Worm (Caenorhabditis elegans) whole organism, L1 larva: ENCODE data around the gene T26G10.1.
A peak's percentile ranks its signal among the peaks of the same experiment; 100 is the strongest.

ENCODE experiments used
- C34B4.2 ChIP-seq: sonication (generic microtip); optimal IDR thresholded peaks from 2 replicates; lab custom pipeline; 2017; ENCODE audit warnings: mild to moderate bottlenecking, missing genetic modification characterization, missing compliant biosample characterization
- F16B12.6 ChIP-seq: fragments of 150-350 bp; optimal IDR thresholded peaks from 2 replicates; lab custom pipeline; 2014; ENCODE audit warnings: missing biosample characterization, missing genetic modification characterization
- Y116A8C.19 ChIP-seq: sonication (generic microtip); optimal IDR thresholded peaks from 2 replicates; lab custom pipeline; 2016; ENCODE audit warnings: missing compliant biosample characterization, missing genetic modification characterization, borderline replicate concordance
- aha-1 ChIP-seq: fragments of 150-350 bp; optimal IDR thresholded peaks from 2 replicates; lab custom pipeline; 2014; ENCODE audit warnings: missing biosample characterization, missing genetic modification characterization
- aly-2 ChIP-seq: fragments of 150-350 bp; optimal IDR thresholded peaks from 2 replicates; lab custom pipeline; 2014; ENCODE audit warnings: missing biosample characterization, missing genetic modification characterization
- blmp-1 ChIP-seq: fragments of 150-350 bp; optimal IDR thresholded peaks from 2 replicates; lab custom pipeline; 2014; ENCODE audit warnings: missing biosample characterization, missing genetic modification characterization
- ceh-63 ChIP-seq: fragments of 200-800 bp; sonication (Bioruptor generic); optimal IDR thresholded peaks from 2 replicates; lab custom pipeline; 2018; ENCODE audit warnings: mild to moderate bottlenecking, missing genetic modification characterization, missing compliant biosample characterization
- ceh-82 ChIP-seq, 3 experiments: fragments of 150-350 bp in 1 of 3; sonication (generic microtip) in 2 of 3; optimal IDR thresholded peaks; 2 replicates each; lab custom pipeline; 2014 to 2017; ENCODE audit warnings: missing biosample characterization in 3 of 3, missing genetic modification characterization in 3 of 3
- ceh-88 ChIP-seq: fragments of 200-800 bp; sonication (Bioruptor generic); IDR thresholded peaks from 2 replicates; pipeline ENCODE4 v1.3.6; 2022; ENCODE audit warnings: missing genetic modification characterization, missing compliant biosample characterization
- ces-1 ChIP-seq: fragments of 150-350 bp; optimal IDR thresholded peaks from 2 replicates; lab custom pipeline; 2014; ENCODE audit warnings: missing biosample characterization, missing genetic modification reagents, missing genetic modification characterization
- dpl-1 ChIP-seq, 3 experiments: fragments of 150-350 bp in 2 of 3; sonication (generic microtip) in 1 of 3; optimal IDR thresholded peaks; 2 replicates each; lab custom pipeline; 2014 to 2017; ENCODE audit warnings: missing biosample characterization in 3 of 3, missing genetic modification characterization in 3 of 3, missing genetic modification reagents in 3 of 3
- dsc-1 ChIP-seq: sonication (generic microtip); optimal IDR thresholded peaks from 2 replicates; lab custom pipeline; 2016; ENCODE audit warnings: mild to moderate bottlenecking, missing genetic modification characterization, missing compliant biosample characterization
- egl-13 ChIP-seq: sonication (generic microtip); optimal IDR thresholded peaks from 2 replicates; lab custom pipeline; 2016; ENCODE audit warnings: missing genotype, missing genetic modification reagents, missing genetic modification characterization, missing compliant biosample characterization
- egl-27 ChIP-seq, 2 experiments: fragments of 150-350 bp in 1 of 2; sonication (generic microtip); optimal IDR thresholded peaks; 3 replicates each; lab custom pipeline; 2017 to 2018; ENCODE audit warnings: missing biosample characterization in 2 of 2, missing genetic modification characterization in 2 of 2, missing genetic modification reagents in 2 of 2
- ets-5 ChIP-seq: fragments of 200-800 bp; sonication (Bioruptor generic); IDR thresholded peaks from 2 replicates; pipeline ENCODE4 v1.3.6; 2022; ENCODE audit warnings: missing genetic modification characterization, missing compliant biosample characterization
- fkh-4 ChIP-seq: sonication (generic microtip); optimal IDR thresholded peaks from 2 replicates; lab custom pipeline; 2016; ENCODE audit warnings: missing compliant biosample characterization, missing genetic modification characterization, borderline replicate concordance
- fkh-8 ChIP-seq: sonication (generic microtip); optimal IDR thresholded peaks from 2 replicates; lab custom pipeline; 2016; ENCODE audit warnings: mild to moderate bottlenecking, missing genetic modification characterization, missing compliant biosample characterization
- fos-1 ChIP-seq: fragments of 150-350 bp; optimal IDR thresholded peaks from 2 replicates; lab custom pipeline; 2014; ENCODE audit warnings: missing biosample characterization, missing genetic modification characterization
- hlh-17 ChIP-seq: fragments of 200-800 bp; sonication (Bioruptor generic); optimal IDR thresholded peaks from 2 replicates; lab custom pipeline; 2018; ENCODE audit warnings: missing genetic modification characterization, mild to moderate bottlenecking, missing compliant biosample characterization, moderate library complexity, borderline replicate concordance
- hlh-4 ChIP-seq: sonication (generic microtip); optimal IDR thresholded peaks from 2 replicates; lab custom pipeline; 2016; ENCODE audit warnings: mild to moderate bottlenecking, missing genetic modification characterization, missing compliant biosample characterization
- hpl-2 ChIP-seq: fragments of 150-350 bp; optimal IDR thresholded peaks from 2 replicates; lab custom pipeline; 2014; ENCODE audit warnings: missing biosample characterization, missing genetic modification reagents, missing genetic modification characterization
- isw-1 ChIP-seq: fragments of 200-800 bp; sonication (Bioruptor generic); IDR thresholded peaks from 2 replicates; pipeline ENCODE4 v1.3.6; 2022; ENCODE audit warnings: missing genetic modification characterization, missing compliant biosample characterization
- jun-1 ChIP-seq: fragments of 150-350 bp; optimal IDR thresholded peaks from 2 replicates; lab custom pipeline; 2014; ENCODE audit warnings: missing biosample characterization, missing genetic modification reagents, missing genetic modification characterization
- lin-13 ChIP-seq: fragments of 150-350 bp; optimal IDR thresholded peaks from 2 replicates; lab custom pipeline; 2014; ENCODE audit warnings: missing biosample characterization, missing genetic modification reagents, missing genetic modification characterization
- lin-15B ChIP-seq: fragments of 150-350 bp; sonication (generic microtip); optimal IDR thresholded peaks from 3 replicates; lab custom pipeline; 2014; ENCODE audit warnings: missing biosample characterization, missing genetic modification characterization
- lin-35 ChIP-seq, 2 experiments: fragments of 150-350 bp; optimal IDR thresholded peaks; 2 replicates each; lab custom pipeline; 2014; ENCODE audit warnings: missing biosample characterization in 2 of 2, missing genetic modification characterization in 2 of 2, missing genetic modification reagents in 2 of 2
- lin-39 ChIP-seq: fragments of 150-350 bp; optimal IDR thresholded peaks from 2 replicates; lab custom pipeline; 2014; ENCODE audit warnings: missing biosample characterization, missing genetic modification reagents, missing genetic modification characterization
- lsy-2 ChIP-seq, 2 experiments: fragments of 150-350 bp; optimal IDR thresholded peaks; 2 replicates each; lab custom pipeline; 2014; ENCODE audit warnings: missing biosample characterization in 2 of 2, missing genetic modification characterization in 2 of 2
- mab-9 ChIP-seq: fragments of 200-800 bp; sonication (Bioruptor generic); IDR thresholded peaks from 2 replicates; pipeline ENCODE4 v1.3.6; 2022; ENCODE audit warnings: missing genetic modification reagents, missing genetic modification characterization, missing compliant biosample characterization
- mdl-1 ChIP-seq, 2 experiments: fragments of 150-350 bp; optimal IDR thresholded peaks; 2 replicates each; lab custom pipeline; 2014 to 2017; ENCODE audit warnings: missing biosample characterization in 2 of 2, missing genetic modification characterization in 2 of 2, inconsistent platforms in 1 of 2
- mef-2 ChIP-seq: fragments of 150-350 bp; optimal IDR thresholded peaks from 2 replicates; lab custom pipeline; 2014; ENCODE audit warnings: missing biosample characterization, missing genetic modification characterization
- mep-1 ChIP-seq: fragments of 150-350 bp; optimal IDR thresholded peaks from 2 replicates; lab custom pipeline; 2014; ENCODE audit warnings: missing biosample characterization, missing genetic modification characterization
- nhr-20 ChIP-seq: sonication (generic microtip); optimal IDR thresholded peaks from 2 replicates; lab custom pipeline; 2016; ENCODE audit warnings: mild to moderate bottlenecking, missing genetic modification characterization, missing compliant biosample characterization
- nhr-237 ChIP-seq: fragments of 150-350 bp; optimal IDR thresholded peaks from 2 replicates; lab custom pipeline; 2014; ENCODE audit warnings: missing biosample characterization, missing genetic modification characterization
- nhr-28 ChIP-seq: fragments of 150-350 bp; optimal IDR thresholded peaks from 2 replicates; lab custom pipeline; 2014; ENCODE audit warnings: missing biosample characterization, missing genetic modification characterization
- nhr-47 ChIP-seq: sonication (generic microtip); optimal IDR thresholded peaks from 2 replicates; lab custom pipeline; 2016; ENCODE audit warnings: mild to moderate bottlenecking, missing genetic modification characterization, moderate library complexity, missing compliant biosample characterization
- nhr-84 ChIP-seq: sonication (generic microtip); optimal IDR thresholded peaks from 2 replicates; lab custom pipeline; 2017; ENCODE audit warnings: missing biosample characterization, missing genetic modification characterization
- pax-3 ChIP-seq: fragments of 200-800 bp; sonication (Bioruptor generic); optimal IDR thresholded peaks from 2 replicates; lab custom pipeline; 2018; ENCODE audit warnings: mild to moderate bottlenecking, missing genetic modification characterization, moderate library complexity, missing compliant biosample characterization
- rnt-1 ChIP-seq: sonication (generic microtip); optimal IDR thresholded peaks from 2 replicates; lab custom pipeline; 2016; ENCODE audit warnings: mild to moderate bottlenecking, missing genetic modification characterization, moderate library complexity, missing compliant biosample characterization
- snu-23 ChIP-seq: sonication (generic microtip); optimal IDR thresholded peaks from 2 replicates; lab custom pipeline; 2016; ENCODE audit warnings: missing genetic modification characterization, missing compliant biosample characterization
- sox-4 ChIP-seq: sonication (generic microtip); optimal IDR thresholded peaks from 2 replicates; lab custom pipeline; 2016; ENCODE audit warnings: missing genetic modification characterization, missing compliant biosample characterization
- sptf-1 ChIP-seq: fragments of 150-350 bp; optimal IDR thresholded peaks from 2 replicates; lab custom pipeline; 2014; ENCODE audit warnings: missing biosample characterization, missing genetic modification characterization
- sup-37 ChIP-seq: fragments of 200-800 bp; sonication (Bioruptor generic); optimal IDR thresholded peaks from 2 replicates; lab custom pipeline; 2018; ENCODE audit warnings: mild to moderate bottlenecking, missing genetic modification characterization, missing compliant biosample characterization
- swsn-7 ChIP-seq: sonication (generic microtip); optimal IDR thresholded peaks from 2 replicates; lab custom pipeline; 2016; ENCODE audit warnings: missing genetic modification characterization, missing compliant biosample characterization
- tbx-2 ChIP-seq: sonication (generic microtip); optimal IDR thresholded peaks from 2 replicates; lab custom pipeline; 2016; ENCODE audit warnings: missing genetic modification characterization, missing compliant biosample characterization
- tlp-1 ChIP-seq: fragments of 150-350 bp; optimal IDR thresholded peaks from 2 replicates; lab custom pipeline; 2014; ENCODE audit warnings: missing biosample characterization, missing genetic modification characterization
- unc-62 ChIP-seq: fragments of 150-350 bp; optimal IDR thresholded peaks from 2 replicates; lab custom pipeline; 2014; ENCODE audit warnings: missing biosample characterization, missing genetic modification reagents, missing genetic modification characterization
- unc-86 ChIP-seq: sonication (generic microtip); optimal IDR thresholded peaks from 2 replicates; lab custom pipeline; 2016; ENCODE audit warnings: missing genetic modification characterization, missing compliant biosample characterization
- vab-15 ChIP-seq: sonication (generic microtip); optimal IDR thresholded peaks from 2 replicates; lab custom pipeline; 2017; ENCODE audit warnings: missing genotype, mild to moderate bottlenecking, missing genetic modification characterization, missing compliant biosample characterization
- xbp-1 ChIP-seq: sonication (generic microtip); optimal IDR thresholded peaks from 2 replicates; lab custom pipeline; 2016; ENCODE audit warnings: missing genetic modification characterization, missing compliant biosample characterization
- zag-1 ChIP-seq: fragments of 150-350 bp; optimal IDR thresholded peaks from 2 replicates; lab custom pipeline; 2014; ENCODE audit warnings: missing biosample characterization, missing genetic modification characterization
- zip-4 ChIP-seq: fragments of 200-800 bp; sonication (Bioruptor generic); optimal IDR thresholded peaks from 2 replicates; lab custom pipeline; 2018; ENCODE audit warnings: mild to moderate bottlenecking, missing genetic modification characterization, moderate library complexity, missing compliant biosample characterization
- ztf-4 ChIP-seq: fragments of 150-350 bp; optimal IDR thresholded peaks from 2 replicates; lab custom pipeline; 2014; ENCODE audit warnings: missing biosample characterization, missing genetic modification characterization

Gene T26G10.1

DNA sequence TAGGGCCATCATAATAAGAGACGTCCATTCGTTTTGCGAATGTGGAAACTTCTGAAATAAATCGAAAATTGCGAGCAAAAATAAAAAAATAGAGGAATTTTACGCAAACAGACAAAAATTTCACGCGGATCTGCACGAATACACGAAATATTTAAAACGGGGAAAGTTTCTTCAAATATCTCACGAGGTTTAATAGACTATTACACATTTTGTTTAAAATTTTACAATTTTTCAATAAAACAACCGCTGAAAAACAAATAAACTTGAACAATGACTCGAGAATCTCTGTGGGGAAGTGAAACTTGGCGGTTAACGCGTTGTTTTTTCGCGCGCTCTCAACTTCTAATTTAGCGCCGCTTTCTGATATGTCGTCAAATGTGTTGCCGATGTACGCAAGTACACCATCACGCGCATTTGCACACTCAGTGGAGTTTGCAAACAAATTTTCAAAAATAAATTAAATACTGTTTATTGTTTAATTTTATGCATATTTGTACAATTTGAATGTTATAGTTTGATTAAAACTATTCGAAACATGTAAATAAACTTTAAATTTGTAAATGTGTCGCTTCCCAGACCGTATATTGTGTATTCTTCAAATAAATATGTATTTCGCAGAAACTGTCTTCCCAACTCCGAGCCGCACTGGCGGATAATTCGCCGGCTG lies 13.2 kb downstream of the T26G10.1 start, which contains the start of the genes gpr-2 and rgr-1 (continued):
- TF ChIP-seq Y116A8C.19 (tag; lab: Kevin White, UChicago) (no peak), mab-9 (GFP tag; lab: Robert Waterston, UW) (no peak), unc-86 (no peak), fos-1 (no peak), zip-4 (GFP tag; lab: Kevin White, UChicago) (no peak), nhr-84 (tag; lab: Kevin White, UChicago) (no peak), hpl-2 (GFP tag; lab: Kevin White, UChicago) (no peak), rnt-1 (tag; lab: Kevin White, UChicago) (peak; percentile 57), lin-35 (GFP tag; optimal IDR thresholded peaks at IDR 0.05; lab: Kevin White, UChicago) (peak; percentile 85 to 94), ztf-4 (tag; lab: Kevin White, UChicago) (no peak), lin-13 (GFP tag; lab: Kevin White, UChicago) (no peak), lsy-2 (tag; optimal IDR thresholded peaks at IDR 0.05; lab: Kevin White, UChicago) (peak; percentile 56 to 72), lin-39 (tag; lab: Kevin White, UChicago) (no peak), aly-2 (tag; lab: Kevin White, UChicago) (no peak), C34B4.2 (tag; lab: Kevin White, UChicago) (no peak), ceh-82 (tag; optimal IDR thresholded peaks at IDR 0.05; lab: Kevin White, UChicago) (peak in 2 of 3 experiments; percentile 27 to 46), lin-15B (tag; lab: Kevin White, UChicago) (peak; percentile 23), dsc-1 (tag; lab: Kevin White, UChicago) (peak; percentile 26), hlh-17 (GFP tag; lab: Kevin White, UChicago) (no peak), sptf-1 (no peak), vab-15 (no peak), mep-1 (tag; lab: Kevin White, UChicago) (peak; percentile 29), nhr-20 (tag; lab: Kevin White, UChicago) (no peak), xbp-1 (tag; lab: Kevin White, UChicago) (no peak), hlh-4 (tag; lab: Kevin White, UChicago) (no peak), egl-27 (tag; optimal IDR thresholded peaks at IDR 0.05; lab: Kevin White, UChicago) (no peak), mdl-1 (tag; optimal IDR thresholded peaks at IDR 0.05; lab: Kevin White, UChicago) (peak in 1 of 2 experiments; percentile 23), zag-1 (no peak), dpl-1 (GFP tag; optimal IDR thresholded peaks at IDR 0.05; lab: Kevin White, UChicago) (peak; percentile 77 to 90 (median 87)), mef-2 (tag; lab: Kevin White, UChicago) (no peak), isw-1 (GFP tag; lab: Robert Waterston, UW) (peak; percentile 11; the same call in 1 of the 2 replicates), ceh-88 (GFP tag; lab: Robert Waterston, UW) (no peak), snu-23 (GFP tag; lab: Kevin White, UChicago) (no peak), fkh-4 (tag; lab: Kevin White, UChicago) (no peak), F16B12.6 (tag; lab: Kevin White, UChicago) (peak; percentile 90), tlp-1 (no peak), nhr-28 (tag; lab: Kevin White, UChicago) (no peak), ceh-63 (GFP tag; lab: Kevin White, UChicago) (no peak), swsn-7 (tag; lab: Kevin White, UChicago) (peak; percentile 40), sup-37 (GFP tag; lab: Kevin White, UChicago) (no peak), egl-13 (tag; lab: Kevin White, UChicago) (no peak), blmp-1 (tag; lab: Kevin White, UChicago) (peak; percentile 52), tbx-2 (tag; lab: Kevin White, UChicago) (no peak), unc-62 (GFP tag; lab: Kevin White, UChicago) (no peak), fkh-8 (tag; lab: Kevin White, UChicago) (no peak), nhr-237 (tag; lab: Kevin White, UChicago) (no peak), ets-5 (GFP tag; lab: Robert Waterston, UW) (no peak), pax-3 (tag; lab: Kevin White, UChicago) (no peak), aha-1 (tag; lab: Kevin White, UChicago) (no peak), nhr-47 (tag; lab: Kevin White, UChicago) (peak; percentile 65), ces-1 (GFP tag; lab: Kevin White, UChicago) (no peak), jun-1 (tag; lab: Kevin White, UChicago) (no peak), sox-4 (tag; lab: Kevin White, UChicago) (no peak)
